Fruit fly (Drosophila melanogaster) whole organism, prepupa: ENCODE results near the gene CG5421.

Experiments used
- Blimp-1 ChIP-seq: fragments of 200-800 bp; sonication (Bioruptor generic); optimal IDR thresholded peaks from 3 replicates; lab custom pipeline; 2017; ENCODE audit warnings: missing biosample characterization, missing genetic modification characterization, mild to moderate bottlenecking, moderate library complexity, missing genetic modification reagents
- CG10669 ChIP-seq: fragments of 200-800 bp; sonication (Bioruptor generic); optimal IDR thresholded peaks from 3 replicates; lab custom pipeline; 2018; ENCODE audit warnings: missing biosample characterization, mild to moderate bottlenecking, missing genetic modification characterization, moderate library complexity
- CG11294 ChIP-seq: fragments of 200-800 bp; sonication (Bioruptor generic); IDR thresholded peaks from 2 replicates; pipeline ENCODE4 v1.3.6; 2022; ENCODE audit warnings: missing biosample characterization, missing genetic modification characterization
- CG11902 ChIP-seq: fragments of 200-800 bp; sonication (Bioruptor generic); optimal IDR thresholded peaks from 3 replicates; lab custom pipeline; 2016; ENCODE audit warnings: missing biosample characterization, missing genetic modification characterization
- CG15336 ChIP-seq: fragments of 200-800 bp; sonication (Bioruptor generic); IDR thresholded peaks from 2 replicates; pipeline ENCODE4 v1.3.6; 2022; ENCODE audit warnings: missing biosample characterization, missing genetic modification characterization
- CG3032 ChIP-seq: fragments of 200-800 bp; optimal IDR thresholded peaks from 2 replicates; lab custom pipeline; 2019; ENCODE audit warnings: missing biosample characterization, mild to moderate bottlenecking, missing genetic modification characterization, moderate library complexity
- CG31627 ChIP-seq: fragments of 200-800 bp; sonication (Bioruptor generic); optimal IDR thresholded peaks from 3 replicates; lab custom pipeline; 2016; ENCODE audit warnings: missing biosample characterization, missing genetic modification characterization
- CG4318 ChIP-seq: fragments of 200-800 bp; sonication (Bioruptor generic); optimal IDR thresholded peaks from 3 replicates; lab custom pipeline; 2017; ENCODE audit warnings: missing biosample characterization, mild to moderate bottlenecking, missing genetic modification characterization
- CG6163 ChIP-seq: fragments of 200-800 bp; sonication (Bioruptor generic); IDR thresholded peaks from 3 replicates; pipeline ENCODE4 v1.3.6; 2022; ENCODE audit warnings: missing biosample characterization, missing genetic modification characterization
- CG6276 ChIP-seq: fragments of 200-800 bp; sonication (Bioruptor generic); optimal IDR thresholded peaks from 2 replicates; lab custom pipeline; 2017; ENCODE audit warnings: missing biosample characterization, mild to moderate bottlenecking, missing genetic modification characterization
- CG6808 ChIP-seq: fragments of 200-800 bp; sonication (Bioruptor generic); optimal IDR thresholded peaks from 3 replicates; lab custom pipeline; 2017; ENCODE audit warnings: missing biosample characterization, missing genetic modification characterization, mild to moderate bottlenecking, moderate library complexity, missing genetic modification reagents
- CG7368 ChIP-seq: fragments of 200-800 bp; sonication (Bioruptor generic); optimal IDR thresholded peaks from 3 replicates; lab custom pipeline; 2016; ENCODE audit warnings: missing biosample characterization, missing genetic modification characterization
- CG8119 ChIP-seq: fragments of 200-800 bp; sonication (Bioruptor generic); IDR thresholded peaks from 3 replicates; pipeline ENCODE4 v1.3.6; 2022; ENCODE audit warnings: missing biosample characterization, missing genetic modification characterization
- CG9139 ChIP-seq: fragments of 200-800 bp; sonication (Bioruptor generic); optimal IDR thresholded peaks from 3 replicates; lab custom pipeline; 2017; ENCODE audit warnings: missing biosample characterization, mild to moderate bottlenecking, missing genetic modification characterization
- Eip75B ChIP-seq: fragments of 200-800 bp; sonication (Bioruptor generic); optimal IDR thresholded peaks from 3 replicates; lab custom pipeline; 2016; ENCODE audit warnings: missing biosample characterization, missing genetic modification characterization
- Eip78C ChIP-seq: fragments of 200-800 bp; sonication (Bioruptor generic); peaks from one replicate; lab custom pipeline; 2016; ENCODE audit warnings: missing biosample characterization, missing genetic modification characterization
- Lpt ChIP-seq: fragments of 200-800 bp; sonication (Bioruptor generic); optimal IDR thresholded peaks from 3 replicates; lab custom pipeline; 2016; ENCODE audit warnings: missing biosample characterization, missing genetic modification characterization
- Met ChIP-seq: fragments of 200-800 bp; sonication (Bioruptor generic); optimal IDR thresholded peaks from 3 replicates; lab custom pipeline; 2016; ENCODE audit warnings: missing biosample characterization, missing genetic modification characterization
- OdsH ChIP-seq: fragments of 200-800 bp; sonication (Bioruptor generic); optimal IDR thresholded peaks from 3 replicates; lab custom pipeline; 2016; ENCODE audit warnings: missing biosample characterization, missing genetic modification characterization
- Sox102F ChIP-seq: fragments of 200-800 bp; sonication (Bioruptor generic); optimal IDR thresholded peaks from 2 replicates; lab custom pipeline; 2016; ENCODE audit warnings: missing biosample characterization, mild to moderate bottlenecking, missing genetic modification characterization
- achi ChIP-seq: fragments of 200-800 bp; sonication (Bioruptor generic); optimal IDR thresholded peaks from 3 replicates; lab custom pipeline; 2016; ENCODE audit warnings: missing biosample characterization, missing genetic modification characterization
- cyc ChIP-seq: fragments of 200-800 bp; sonication (Bioruptor generic); optimal IDR thresholded peaks from 3 replicates; lab custom pipeline; 2016; ENCODE audit warnings: missing biosample characterization, missing genetic modification characterization
- dac ChIP-seq: fragments of 200-800 bp; sonication (Bioruptor generic); optimal IDR thresholded peaks from 2 replicates; lab custom pipeline; 2017; ENCODE audit warnings: missing biosample characterization, mild to moderate bottlenecking, missing genetic modification characterization
- eg ChIP-seq: fragments of 200-800 bp; sonication (Bioruptor generic); IDR thresholded peaks from 3 replicates; pipeline ENCODE4 v1.3.6; 2022; ENCODE audit warnings: missing biosample characterization, missing genetic modification characterization
- fd59A ChIP-seq: fragments of 200-800 bp; sonication (Bioruptor generic); optimal IDR thresholded peaks from 2 replicates; lab custom pipeline; 2017; ENCODE audit warnings: missing biosample characterization, mild to moderate bottlenecking, missing genetic modification characterization, missing genetic modification reagents
- fkh ChIP-seq: fragments of 200-800 bp; sonication (Bioruptor generic); optimal IDR thresholded peaks from 3 replicates; lab custom pipeline; 2017; ENCODE audit warnings: missing biosample characterization, mild to moderate bottlenecking, missing genetic modification characterization, moderate library complexity
- net ChIP-seq: fragments of 200-800 bp; sonication (Bioruptor generic); optimal IDR thresholded peaks from 3 replicates; lab custom pipeline; 2016; ENCODE audit warnings: missing biosample characterization, missing genetic modification characterization
- svp ChIP-seq: fragments of 200-800 bp; sonication (Bioruptor generic); peaks from one replicate; lab custom pipeline; 2016; ENCODE audit warnings: missing biosample characterization, missing genetic modification characterization
- topi ChIP-seq: fragments of 200-800 bp; sonication (Bioruptor generic); optimal IDR thresholded peaks from 3 replicates; lab custom pipeline; 2016; ENCODE audit warnings: missing biosample characterization, missing genetic modification characterization

The CG5421 gene

DNA sequence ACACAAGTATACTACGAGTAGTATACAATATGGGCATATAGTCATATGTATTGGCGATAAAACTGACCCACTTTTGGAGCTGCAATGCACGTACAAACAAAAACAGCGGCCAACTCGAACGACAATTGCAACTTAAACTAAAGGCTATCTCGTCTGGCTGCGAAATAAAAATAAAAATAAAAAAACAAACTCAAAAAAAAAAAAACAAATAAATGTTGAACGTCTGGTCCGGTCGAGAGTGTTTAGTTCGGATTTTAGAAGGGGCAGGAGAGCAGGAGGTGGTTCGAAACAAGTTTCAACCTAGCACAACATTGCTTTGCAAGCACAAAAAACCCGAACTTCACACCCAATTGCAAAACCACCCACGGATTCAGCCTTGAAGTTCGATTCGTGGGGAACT is 24.0 kb upstream of the CG5421 start:
- TF ChIP-seq CG6163 (GFP tag; lab: Robert Waterston, UW) (0 out of 3 replicates have a peak, but pooled peaks have one; percentile 6), CG11294 (GFP tag; lab: Robert Waterston, UW) (no peak), CG8119 (peak; percentile 62; the same call in 2 of the 3 replicates), CG6276 (GFP tag; lab: Kevin White, UChicago) (peak; percentile 39), Lpt (GFP tag; lab: Kevin White, UChicago) (peak; percentile 36), eg (GFP tag; lab: Robert Waterston, UW) (peak; percentile 83)

- TF ChIP-seq Sox102F (GFP tag; lab: Kevin White, UChicago), result no peak
- no peak for TF ChIP-seq Eip75B (GFP tag; lab: Kevin White, UChicago)
- TF ChIP-seq dac, result no peak
- TF ChIP-seq OdsH, result no peak
Observed at dm6 chr2L:12469235-12469634, 21.3 kb upstream of the CG5421 start.

DNA sequence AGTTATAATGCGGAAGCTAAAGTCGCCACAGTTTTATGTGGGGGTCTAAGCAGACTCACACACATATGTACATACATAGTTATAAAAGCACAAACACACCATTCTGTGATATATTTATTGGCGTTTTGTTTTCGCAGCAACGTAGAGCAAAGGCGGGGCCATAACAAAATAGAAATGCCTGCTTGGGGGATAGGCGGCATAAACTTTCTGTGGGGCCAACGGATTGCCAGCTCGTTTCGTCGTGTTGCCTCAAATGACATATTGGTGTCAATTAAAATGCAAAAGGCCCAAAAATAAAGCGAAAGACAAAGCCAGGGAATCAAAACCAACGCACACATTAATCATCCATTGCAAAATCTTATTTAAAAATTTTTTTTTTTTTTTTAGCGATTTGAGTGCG is 20.9 kb upstream of the CG5421 start:
- TF ChIP-seq CG15336 (GFP tag; lab: Robert Waterston, UW) (no peak; the same call in 1 of the 2 replicates), Eip78C (GFP tag; lab: Kevin White, UChicago) (peak; percentile 4)

dm6 chr2L:12467673-12468072 is 19.7 kb upstream of the CG5421 start:
- no peak for TF ChIP-seq net
- TF ChIP-seq Blimp-1 (GFP tag; lab: Kevin White, UChicago), result no peak
- no peak for TF ChIP-seq fd59A (GFP tag; lab: Kevin White, UChicago)
- no peak for TF ChIP-seq CG31627 (GFP tag; lab: Kevin White, UChicago)
- no peak for TF ChIP-seq CG7368
- TF ChIP-seq CG6808 (GFP tag; lab: Kevin White, UChicago), result no peak
- TF ChIP-seq fkh, result peak; percentile 55
- TF ChIP-seq topi (GFP tag; lab: Kevin White, UChicago), result no peak
- TF ChIP-seq CG11902 (GFP tag; lab: Kevin White, UChicago), result no peak

DNA sequence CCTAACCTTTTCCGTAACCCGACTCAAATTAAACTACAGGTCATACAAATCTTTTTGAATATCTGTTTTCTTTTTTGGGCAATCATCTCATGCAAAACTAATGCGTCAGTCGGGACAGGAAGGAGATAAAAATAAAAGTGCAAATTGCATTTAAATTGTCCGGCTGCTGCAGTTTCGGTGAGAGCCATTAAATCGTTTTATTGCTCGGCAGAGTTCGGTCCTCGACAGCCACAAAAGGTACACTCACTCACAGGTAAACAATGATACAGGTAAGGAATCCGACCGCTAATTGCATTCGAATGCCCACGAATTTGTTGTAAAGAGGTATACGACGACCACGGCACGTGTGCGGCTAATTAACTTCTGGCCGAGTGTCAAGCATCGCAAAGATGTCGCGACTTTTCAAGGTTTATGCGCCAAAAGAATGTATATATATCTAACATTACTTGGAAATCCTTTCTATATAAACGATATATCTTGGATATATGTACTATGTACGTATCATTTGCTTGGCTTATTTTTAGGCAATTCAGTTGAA is 18.6 kb upstream of the CG5421 start:
- TF ChIP-seq CG10669 (GFP tag; lab: Kevin White, UChicago), result no peak
- TF ChIP-seq achi (GFP tag; lab: Kevin White, UChicago), result no peak
- TF ChIP-seq CG15336 (GFP tag; lab: Robert Waterston, UW), result no peak
- no peak for TF ChIP-seq eg (GFP tag; lab: Robert Waterston, UW)
- no peak for TF ChIP-seq dac
- no peak for TF ChIP-seq CG9139 (GFP tag; lab: Kevin White, UChicago)
- TF ChIP-seq Met (GFP tag; lab: Kevin White, UChicago), result no peak
- no peak for TF ChIP-seq CG3032 (tag; lab: Kevin White, UChicago)
- TF ChIP-seq CG11294 (GFP tag; lab: Robert Waterston, UW), result no peak
- TF ChIP-seq cyc, result no peak
- TF ChIP-seq CG4318, result no peak

DNA sequence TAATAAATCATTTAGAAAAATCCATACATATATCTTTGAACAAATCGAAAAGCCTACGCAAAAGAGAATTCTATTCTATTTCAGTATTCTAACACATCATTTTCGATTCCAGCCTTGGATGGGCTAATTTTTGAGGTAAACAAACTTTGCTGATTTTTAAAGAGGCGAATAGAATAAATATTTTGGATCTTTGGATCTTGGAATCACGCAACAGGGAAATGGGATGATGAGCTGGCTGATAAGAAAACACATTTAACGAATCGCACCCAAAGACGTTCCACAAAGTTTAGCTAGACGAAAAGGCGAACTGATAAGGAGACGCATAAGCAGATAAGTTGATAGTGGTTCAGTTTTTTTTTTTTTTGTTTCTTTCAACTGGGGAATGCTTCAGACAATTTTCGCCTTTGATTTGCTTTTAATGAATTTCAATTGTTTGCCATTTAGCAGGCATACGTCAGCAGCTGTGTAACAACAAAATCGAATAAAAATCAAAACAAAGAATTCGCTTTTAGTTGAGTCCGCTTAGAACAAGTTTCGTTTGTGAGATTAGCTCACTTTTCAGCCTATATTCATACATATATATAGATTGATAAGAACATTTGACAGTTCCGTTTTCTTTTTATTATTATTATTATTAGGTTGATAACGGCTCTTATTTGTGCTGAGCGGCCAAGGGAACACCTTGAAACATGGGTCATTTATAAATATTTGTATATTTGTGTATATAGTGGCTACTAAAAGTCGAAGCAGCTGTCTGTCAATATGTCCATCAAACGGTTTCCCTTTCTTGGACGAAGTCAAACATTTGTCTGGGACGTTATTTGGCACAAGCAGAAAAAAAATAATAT is 17.5 kb upstream of the CG5421 start:
- no peak for TF ChIP-seq cyc
- peak; percentile 77 for TF ChIP-seq fkh
- peak; percentile 20 for TF ChIP-seq Eip78C (GFP tag; lab: Kevin White, UChicago)

dm6 chr2L:12464065-12464464 is 16.1 kb upstream of the CG5421 start:
- no peak for TF ChIP-seq svp (GFP tag; lab: Kevin White, UChicago)
- peak; percentile 15 for TF ChIP-seq fkh
